Worm (Caenorhabditis elegans) whole organism, L3 larva: ENCODE data around the gene Y51B9A.14.

Source experiments
- ama-1 ChIP-seq: fragments of 150-350 bp; optimal IDR thresholded peaks from 2 replicates; lab custom pipeline; 2018
- egl-27 ChIP-seq: sonication (generic microtip); optimal IDR thresholded peaks from 4 replicates; lab custom pipeline; 2017; ENCODE audit warnings: missing biosample characterization, missing genetic modification reagents, missing genetic modification characterization
- mdl-1 ChIP-seq: fragments of 150-350 bp; optimal IDR thresholded peaks from 2 replicates; lab custom pipeline; 2014; ENCODE audit warnings: missing biosample characterization, missing genetic modification characterization
- nhr-12 ChIP-seq: fragments of 150-350 bp; optimal IDR thresholded peaks from 2 replicates; lab custom pipeline; 2014; ENCODE audit warnings: missing biosample characterization, missing genetic modification characterization
- nhr-23 ChIP-seq: fragments of 150-350 bp; optimal IDR thresholded peaks from 2 replicates; lab custom pipeline; 2014; ENCODE audit warnings: missing biosample characterization, missing genetic modification reagents, missing genetic modification characterization
- nhr-25 ChIP-seq: sonication (generic microtip); optimal IDR thresholded peaks from 2 replicates; lab custom pipeline; 2017; ENCODE audit warnings: missing biosample characterization, missing genetic modification characterization
- pha-4 ChIP-seq: fragments of 150-350 bp; optimal IDR thresholded peaks from 2 replicates; lab custom pipeline; 2014; ENCODE audit warnings: missing biosample characterization, missing genetic modification reagents, missing genetic modification characterization
- pqm-1 ChIP-seq: fragments of 150-350 bp; optimal IDR thresholded peaks from 2 replicates; lab custom pipeline; 2017; ENCODE audit warnings: missing biosample characterization, missing genetic modification characterization, inconsistent platforms
- ztf-11 ChIP-seq: fragments of 150-350 bp; optimal IDR thresholded peaks from 2 replicates; lab custom pipeline; 2014; ENCODE audit warnings: missing biosample characterization, missing genetic modification characterization

ce11 chrII:9447965-9448364 is 49.7 kb upstream of the Y51B9A.14 start, which contains the start of gene chil-18:
- no peak for TF ChIP-seq pha-4 (tag; lab: Kevin White, UChicago)
- TF ChIP-seq egl-27 (tag; lab: Kevin White, UChicago), result no peak
- no peak for TF ChIP-seq nhr-12 (tag; lab: Kevin White, UChicago)
- TF ChIP-seq nhr-25 (tag; lab: Kevin White, UChicago), result no peak
- TF ChIP-seq ztf-11 (tag; lab: Kevin White, UChicago), result no peak
- no peak for TF ChIP-seq mdl-1 (tag; lab: Kevin White, UChicago)
- TF ChIP-seq ama-1 (lab: Kevin White, UChicago), result no peak
- no peak for TF ChIP-seq nhr-23
- TF ChIP-seq pqm-1 (tag; lab: Kevin White, UChicago), result no peak
